Worm (Caenorhabditis elegans): ENCODE measurements around the gene C18D11.6.

The C18D11.6 gene

ce11 chrIII:11825654-11826053, 15.3 kb downstream of the C18D11.6 start (continued):
- peak; percentile 52 to 93 for TF ChIP-seq mdl-1 (tag; optimal IDR thresholded peaks at IDR 0.05)
- TF ChIP-seq lin-38 (GFP tag; IDR thresholded peaks at IDR 0.05), result peak; percentile 94
- TF ChIP-seq lsy-2 (tag; optimal IDR thresholded peaks at IDR 0.05), result peak in 1 of 2 experiments; percentile 87
- TF ChIP-seq saeg-2 (GFP tag; IDR thresholded peaks at IDR 0.05), result no peak
- TF ChIP-seq ztf-7 (tag; optimal IDR thresholded peaks at IDR 0.05), result no peak
- no peak for TF ChIP-seq sdz-12 (GFP tag; optimal IDR thresholded peaks at IDR 0.05)

ce11 chrIII:11826118-11826517, 15.8 kb downstream of the C18D11.6 start, which contains the start of gene rsp-8:
TSS of gene rsp-8 (plus strand) at chrIII:11826418.
- TF ChIP-seq ceh-28 (tag; optimal IDR thresholded peaks at IDR 0.05) (no peak), fos-1 (tag; optimal IDR thresholded peaks at IDR 0.05) (no peak), lim-7 (GFP tag; IDR thresholded peaks at IDR 0.05) (no peak), ztf-7 (tag; optimal IDR thresholded peaks at IDR 0.05) (no peak), Y105C5A.15 (GFP tag; IDR thresholded peaks at IDR 0.05) (no peak), nhr-111 (GFP tag; optimal IDR thresholded peaks at IDR 0.05) (no peak), daf-8 (GFP tag; IDR thresholded peaks at IDR 0.05) (no peak), php-3 (GFP tag; IDR thresholded peaks at IDR 0.05) (no peak), vab-7 (GFP tag; IDR thresholded peaks at IDR 0.05) (no peak), zag-1 (tag; optimal IDR thresholded peaks at IDR 0.05) (no peak), hif-1 (tag; optimal IDR thresholded peaks at IDR 0.05) (no peak), lir-3 (tag; optimal IDR thresholded peaks at IDR 0.05) (no peak), F10B5.3 (tag; optimal IDR thresholded peaks at IDR 0.05) (no peak)

ce11 chrIII:11829062-11829461, 18.7 kb downstream of the C18D11.6 start:
- TF ChIP-seq zfp-2 (tag; optimal IDR thresholded peaks at IDR 0.05) (no peak), vab-7 (GFP tag; IDR thresholded peaks at IDR 0.05) (no peak), lin-13 (GFP tag; optimal IDR thresholded peaks at IDR 0.05) (no peak), mes-2 (tag; optimal IDR thresholded peaks at IDR 0.05; ENCODE audit: poor library complexity, severe bottlenecking) (no peak), ces-1 (GFP tag; optimal IDR thresholded peaks at IDR 0.05) (no peak), lim-7 (GFP tag; IDR thresholded peaks at IDR 0.05) (no peak), arid-1 (GFP tag; conservative IDR thresholded peaks at IDR 0.05) (no peak), pha-4 (GFP tag; IDR thresholded peaks at IDR 0.05) (no peak), pha-4 (tag; optimal IDR thresholded peaks at IDR 0.05) (no peak), nhr-102 (tag; optimal IDR thresholded peaks at IDR 0.05) (no peak), zip-2 (tag; optimal IDR thresholded peaks at IDR 0.05) (no peak), hmg-1.1 (GFP tag; IDR thresholded peaks at IDR 0.05) (no peak), snpc-4 (tag; optimal IDR thresholded peaks at IDR 0.05) (no peak), aha-1 (tag) (no peak), daf-12 (tag; optimal IDR thresholded peaks at IDR 0.05) (no peak), dmd-9 (GFP tag; IDR thresholded peaks at IDR 0.05) (no peak), F49E8.2 (tag; optimal IDR thresholded peaks at IDR 0.05; ENCODE audit: borderline replicate concordance) (no peak), tra-1 (GFP tag; IDR thresholded peaks at IDR 0.05) (no peak), ztf-7 (tag; optimal IDR thresholded peaks at IDR 0.05) (no peak), set-16 (GFP tag; IDR thresholded peaks at IDR 0.05) (no peak), saeg-2 (GFP tag; IDR thresholded peaks at IDR 0.05) (no peak)

- TF ChIP-seq snpc-1.2 (GFP tag; IDR thresholded peaks at IDR 0.05), result peak; percentile 7; the same call in 1 of the 2 replicates
- no peak for TF ChIP-seq daf-19 (GFP tag; conservative IDR thresholded peaks at IDR 0.05)
- peak; percentile 13 for TF ChIP-seq gei-8 (GFP tag; optimal IDR thresholded peaks at IDR 0.05)
- peak; percentile 24 for TF ChIP-seq aha-1 (tag)
- TF ChIP-seq zip-2 (tag; optimal IDR thresholded peaks at IDR 0.05), result no peak
- peak; percentile 91 for TF ChIP-seq set-16 (GFP tag; IDR thresholded peaks at IDR 0.05)
Measured at ce11 chrIII:11829585-11830195, 19.3 kb downstream of the C18D11.6 start.

Data from whole organism, L4 larva.